Fruit fly (Drosophila melanogaster) whole organism, prepupa: Measurements from ENCODE around the gene t-cup.

Experiments used
- CG6163 ChIP-seq: fragments of 200-800 bp; sonication (Bioruptor generic); IDR thresholded peaks from 3 replicates; pipeline ENCODE4 v1.3.6; 2022; ENCODE audit warnings: missing biosample characterization, missing genetic modification characterization
- Eip93F ChIP-seq: fragments of 200-800 bp; sonication (Bioruptor generic); optimal IDR thresholded peaks from 2 replicates; lab custom pipeline; 2016; ENCODE audit warnings: missing biosample characterization, mild to moderate bottlenecking, missing genetic modification characterization

dm6 chr2L:12532628-12533027 lies 35.5 kb upstream of the t-cup start:
- TF ChIP-seq CG6163 (GFP tag; lab: Robert Waterston, UW), result no peak
- TF ChIP-seq Eip93F (GFP tag; lab: Kevin White, UChicago), result no peak
